Fruit fly (Drosophila melanogaster) whole organism, embryonic: ENCODE data around the gene Prm.
A peak's percentile ranks its signal among the peaks of the same experiment; 100 is the strongest.

ENCODE experiments used
- B-H2 ChIP-seq: fragments of 200-800 bp; sonication (Bioruptor generic); optimal IDR thresholded peaks from 2 replicates; lab custom pipeline; 2018; ENCODE audit warnings: missing biosample characterization, mild to moderate bottlenecking, missing genetic modification characterization
- Bgb ChIP-seq: fragments of 200-800 bp; sonication (Bioruptor generic); IDR thresholded peaks from 2 replicates; pipeline ENCODE4 v1.3.6; 2022; ENCODE audit warnings: missing biosample characterization, missing genetic modification characterization; ENCODE audit not compliant: partially characterized antibody
- CG10147 ChIP-seq: fragments of 200-800 bp; sonication (Bioruptor generic); optimal IDR thresholded peaks from 2 replicates; lab custom pipeline; 2019; ENCODE audit warnings: missing biosample characterization, mild to moderate bottlenecking, missing genetic modification characterization, moderate library complexity
- CG10267 ChIP-seq: fragments of 200-800 bp; sonication (Bioruptor generic); optimal IDR thresholded peaks from 2 replicates; lab custom pipeline; 2018; ENCODE audit warnings: missing biosample characterization, mild to moderate bottlenecking, missing genetic modification characterization, moderate library complexity
- CG10366 ChIP-seq: fragments of 200-800 bp; sonication (Bioruptor generic); IDR thresholded peaks from 2 replicates; pipeline ENCODE4 v1.3.6; 2022; ENCODE audit warnings: missing biosample characterization, missing genetic modification characterization
- CG11085 ChIP-seq: fragments of 200-800 bp; sonication (Bioruptor generic); IDR thresholded peaks from 2 replicates; pipeline ENCODE4 v1.3.6; 2022; ENCODE audit warnings: missing biosample characterization, missing genetic modification characterization
- CG11695 ChIP-seq: fragments of 200-800 bp; sonication (Bioruptor generic); IDR thresholded peaks from 3 replicates; pipeline ENCODE4 v1.3.6; 2022; ENCODE audit warnings: missing biosample characterization, missing genetic modification characterization
- CG16815 ChIP-seq: fragments of 200-800 bp; sonication (Bioruptor generic); optimal IDR thresholded peaks from 3 replicates; lab custom pipeline; 2017; ENCODE audit warnings: missing biosample characterization, mild to moderate bottlenecking, missing genetic modification characterization
- CG16863 ChIP-seq: fragments of 200-800 bp; sonication (Bioruptor generic); optimal IDR thresholded peaks from 3 replicates; lab custom pipeline; 2016; ENCODE audit warnings: missing biosample characterization, missing genetic modification characterization
- CG2712 ChIP-seq: fragments of 200-800 bp; optimal IDR thresholded peaks from 3 replicates; lab custom pipeline; 2019; ENCODE audit warnings: missing biosample characterization, mild to moderate bottlenecking, missing genetic modification characterization, moderate library complexity
- CG30020 ChIP-seq: fragments of 200-800 bp; optimal IDR thresholded peaks from 2 replicates; lab custom pipeline; 2019; ENCODE audit warnings: missing biosample characterization, mild to moderate bottlenecking, missing genetic modification characterization, moderate library complexity
- CG3065 ChIP-seq: fragments of 200-800 bp; sonication (Bioruptor generic); optimal IDR thresholded peaks from 2 replicates; lab custom pipeline; 2016; ENCODE audit warnings: missing biosample characterization, missing genetic modification characterization
- CG33213 ChIP-seq: fragments of 200-800 bp; sonication (Bioruptor generic); optimal IDR thresholded peaks from 3 replicates; lab custom pipeline; 2016; ENCODE audit warnings: missing biosample characterization, missing genetic modification characterization
- CG3847 ChIP-seq: fragments of 200-800 bp; sonication (Bioruptor generic); IDR thresholded peaks from 2 replicates; pipeline ENCODE4 v1.3.6; 2022; ENCODE audit warnings: missing biosample characterization, missing genetic modification characterization
- CG4854 ChIP-seq: fragments of 200-800 bp; sonication (Bioruptor generic); optimal IDR thresholded peaks from 2 replicates; lab custom pipeline; 2016; ENCODE audit warnings: missing biosample characterization, missing genetic modification characterization, inconsistent platforms
- CG5245 ChIP-seq: fragments of 200-800 bp; sonication (Bioruptor generic); optimal IDR thresholded peaks from 3 replicates; lab custom pipeline; 2016; ENCODE audit warnings: missing biosample characterization, missing genetic modification characterization
- CG6272 ChIP-seq: fragments of 200-800 bp; sonication (Bioruptor generic); IDR thresholded peaks from 2 replicates; pipeline ENCODE4 v1.3.6; 2022; ENCODE audit warnings: missing biosample characterization, missing genetic modification characterization
- CG6654 ChIP-seq: fragments of 200-800 bp; sonication (Bioruptor generic); optimal IDR thresholded peaks from 2 replicates; lab custom pipeline; 2017; ENCODE audit warnings: missing biosample characterization, mild to moderate bottlenecking, missing genetic modification characterization
- CG6683 ChIP-seq: fragments of 200-800 bp; sonication (Bioruptor generic); optimal IDR thresholded peaks from 2 replicates; lab custom pipeline; 2017; ENCODE audit warnings: missing biosample characterization, mild to moderate bottlenecking, missing genetic modification characterization, missing genetic modification reagents
- CG7271 ChIP-seq: fragments of 200-800 bp; sonication (Bioruptor generic); optimal IDR thresholded peaks from 2 replicates; lab custom pipeline; 2018; ENCODE audit warnings: missing biosample characterization, mild to moderate bottlenecking, missing genetic modification characterization, moderate library complexity
- CG7372 ChIP-seq: fragments of 200-800 bp; sonication (Bioruptor generic); IDR thresholded peaks from 2 replicates; pipeline ENCODE4 v1.3.6; 2022; ENCODE audit warnings: missing biosample characterization, missing genetic modification characterization
- CG9797 ChIP-seq: fragments of 200-800 bp; sonication (Bioruptor generic); optimal IDR thresholded peaks from 3 replicates; lab custom pipeline; 2018; ENCODE audit warnings: missing biosample characterization, mild to moderate bottlenecking, missing genetic modification characterization
- D ChIP-seq, 2 experiments: fragments of 200-800 bp in 1 of 2; fragments of >200 bp in 1 of 2; sonication (Bioruptor generic) in 1 of 2; optimal IDR thresholded peaks; 2 replicates in 1 of 2; 3 replicates in 1 of 2; lab custom pipeline; 2017; ENCODE audit warnings: mild to moderate bottlenecking in 1 of 2, missing biosample characterization in 1 of 2, missing genetic modification characterization in 1 of 2, missing genetic modification reagents in 1 of 2
- D19A ChIP-seq: fragments of 200-800 bp; optimal IDR thresholded peaks from 3 replicates; lab custom pipeline; 2019; ENCODE audit warnings: missing biosample characterization, mild to moderate bottlenecking, missing genetic modification characterization, moderate library complexity
- D19B ChIP-seq: fragments of 200-800 bp; sonication (Bioruptor generic); optimal IDR thresholded peaks from 2 replicates; lab custom pipeline; 2017; ENCODE audit warnings: missing biosample characterization, mild to moderate bottlenecking, missing genetic modification characterization
- Dll ChIP-seq: fragments of 200-800 bp; sonication (Bioruptor generic); IDR thresholded peaks from 4 replicates; pipeline ENCODE4 v1.3.6; 2022; ENCODE audit warnings: missing biosample characterization, missing genetic modification characterization; ENCODE audit not compliant: partially characterized antibody
- Gsc ChIP-seq: fragments of 200-800 bp; sonication (Bioruptor generic); IDR thresholded peaks from 2 replicates; pipeline ENCODE4 v1.3.6; 2022; ENCODE audit warnings: missing biosample characterization, missing genetic modification characterization
- Lpt ChIP-seq: fragments of >200 bp; optimal IDR thresholded peaks from 2 replicates; lab custom pipeline; 2018; ENCODE audit warnings: missing biosample characterization, missing genetic modification characterization
- Nf-YA ChIP-seq: fragments of 200-800 bp; sonication (Bioruptor generic); IDR thresholded peaks from 2 replicates; pipeline ENCODE4 v1.3.6; 2022; ENCODE audit warnings: missing biosample characterization, missing genetic modification characterization
- Nf-YC ChIP-seq: fragments of 200-800 bp; optimal IDR thresholded peaks from 3 replicates; lab custom pipeline; 2019; ENCODE audit warnings: missing biosample characterization, mild to moderate bottlenecking, missing genetic modification characterization, moderate library complexity
- ase ChIP-seq: fragments of 200-800 bp; sonication (Bioruptor generic); IDR thresholded peaks from 3 replicates; pipeline ENCODE4 v1.3.6; 2022; ENCODE audit warnings: missing biosample characterization, missing genetic modification characterization
- ash1 ChIP-seq: fragments of 200-800 bp; sonication (Bioruptor generic); optimal IDR thresholded peaks from 2 replicates; lab custom pipeline; 2018; ENCODE audit warnings: missing biosample characterization, mild to moderate bottlenecking, missing genetic modification characterization
- bigmax ChIP-seq: fragments of 200-800 bp; sonication (Bioruptor generic); optimal IDR thresholded peaks from 2 replicates; lab custom pipeline; 2018; ENCODE audit warnings: missing biosample characterization, mild to moderate bottlenecking, missing genetic modification characterization
- danr ChIP-seq: fragments of 200-800 bp; sonication (Bioruptor generic); IDR thresholded peaks from 2 replicates; pipeline ENCODE4 v1.3.6; 2022; ENCODE audit warnings: missing biosample characterization, missing genetic modification characterization
- dm ChIP-seq: fragments of 200-800 bp; sonication (Bioruptor generic); optimal IDR thresholded peaks from 3 replicates; lab custom pipeline; 2016; ENCODE audit warnings: missing biosample characterization, missing genetic modification characterization
- ems ChIP-seq: fragments of 200-800 bp; sonication (Bioruptor generic); optimal IDR thresholded peaks from 3 replicates; lab custom pipeline; 2016; ENCODE audit warnings: missing biosample characterization, missing genetic modification characterization
- ewg ChIP-seq: fragments of 200-800 bp; sonication (Bioruptor generic); optimal IDR thresholded peaks from 3 replicates; lab custom pipeline; 2017; ENCODE audit warnings: mild to moderate bottlenecking, missing biosample characterization, missing genetic modification reagents, missing genetic modification characterization
- grau ChIP-seq: fragments of 200-800 bp; optimal IDR thresholded peaks from 3 replicates; lab custom pipeline; 2019; ENCODE audit warnings: missing biosample characterization, mild to moderate bottlenecking, missing genetic modification characterization, moderate library complexity
- hbn ChIP-seq: fragments of 200-800 bp; sonication (Bioruptor generic); IDR thresholded peaks from 2 replicates; pipeline ENCODE4 v1.3.6; 2022; ENCODE audit warnings: missing biosample characterization, missing genetic modification characterization; ENCODE audit not compliant: partially characterized antibody
- klu ChIP-seq: fragments of 200-800 bp; sonication (Bioruptor generic); IDR thresholded peaks from 2 replicates; pipeline ENCODE4 v1.3.6; 2022; ENCODE audit warnings: missing biosample characterization, missing genetic modification characterization
- kni ChIP-seq: fragments of 200-800 bp; sonication (Bioruptor generic); optimal IDR thresholded peaks from 3 replicates; lab custom pipeline; 2017; ENCODE audit warnings: mild to moderate bottlenecking, missing biosample characterization, missing genetic modification reagents, missing genetic modification characterization
- pb ChIP-seq: fragments of 200-800 bp; sonication (Bioruptor generic); optimal IDR thresholded peaks from 3 replicates; lab custom pipeline; 2016; ENCODE audit warnings: missing biosample characterization, missing genetic modification characterization
- psq ChIP-seq: fragments of 200-800 bp; sonication (Bioruptor generic); optimal IDR thresholded peaks from 2 replicates; lab custom pipeline; 2017; ENCODE audit warnings: missing biosample characterization, missing genetic modification characterization
- rib ChIP-seq: fragments of 200-800 bp; sonication (Bioruptor generic); IDR thresholded peaks from 2 replicates; pipeline ENCODE4 v1.3.6; 2022; ENCODE audit warnings: missing biosample characterization, missing genetic modification characterization
- ro ChIP-seq: fragments of 200-800 bp; sonication (Bioruptor generic); IDR thresholded peaks from 2 replicates; pipeline ENCODE4 v1.3.6; 2022; ENCODE audit warnings: missing biosample characterization, missing genetic modification characterization
- sisA ChIP-seq: fragments of 200-800 bp; sonication (Bioruptor generic); IDR thresholded peaks from 2 replicates; pipeline ENCODE4 v1.3.6; 2022; ENCODE audit warnings: missing biosample characterization, missing genetic modification characterization
- sr ChIP-seq: fragments of 200-800 bp; sonication (Bioruptor generic); IDR thresholded peaks from 3 replicates; pipeline ENCODE4 v1.3.6; 2022; ENCODE audit warnings: missing biosample characterization, missing genetic modification characterization
- vnd ChIP-seq: fragments of 200-800 bp; sonication (Bioruptor generic); IDR thresholded peaks from 3 replicates; pipeline ENCODE4 v1.3.6; 2022; ENCODE audit warnings: missing biosample characterization, missing genetic modification characterization; ENCODE audit not compliant: partially characterized antibody
- wek ChIP-seq: fragments of 200-800 bp; sonication (Bioruptor generic); optimal IDR thresholded peaks from 3 replicates; lab custom pipeline; 2018; ENCODE audit warnings: missing biosample characterization, mild to moderate bottlenecking, missing genetic modification characterization, moderate library complexity

Prm gene

DNA sequence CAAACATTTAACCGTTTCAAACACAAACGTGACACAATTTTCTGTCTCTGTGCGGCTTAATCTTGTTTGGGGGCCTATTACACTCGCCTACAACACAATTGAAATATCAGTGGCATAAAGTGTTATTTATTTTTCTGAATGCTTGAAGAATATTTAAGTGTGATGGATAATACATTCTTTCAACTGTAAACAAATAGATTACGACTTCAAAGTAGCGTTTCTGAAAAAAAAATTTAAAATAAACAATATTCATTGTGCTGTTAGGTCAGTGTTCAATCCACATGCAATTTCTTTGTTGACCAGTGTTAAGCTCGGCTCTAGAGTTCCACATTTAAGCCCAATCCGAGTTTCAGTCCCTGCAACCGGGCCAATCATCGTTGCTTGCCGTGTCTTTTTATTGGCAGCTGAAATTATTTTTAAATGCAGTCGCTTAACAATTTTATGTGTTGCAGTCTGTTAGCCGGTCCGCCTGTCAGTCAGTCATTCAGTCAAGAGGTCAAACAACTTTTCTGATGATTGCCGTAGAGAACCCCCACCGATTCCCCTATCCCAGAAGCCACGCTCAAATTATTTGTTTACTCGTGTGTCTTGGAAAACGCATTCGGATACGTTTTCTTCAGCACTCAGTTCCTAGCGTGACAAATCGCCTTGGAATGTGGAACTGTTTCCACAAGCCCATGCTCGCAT is 28.0 kb upstream of the Prm start (continued):
- TF ChIP-seq ash1, result no peak
- TF ChIP-seq CG16863 (GFP tag; lab: Kevin White, UChicago), result peak; percentile 62
- TF ChIP-seq vnd (GFP tag; lab: Robert Waterston, UW), result no peak
- TF ChIP-seq pb (GFP tag; lab: Kevin White, UChicago), result no peak
- no peak for TF ChIP-seq CG33213 (GFP tag; lab: Kevin White, UChicago)
- TF ChIP-seq Gsc (GFP tag; lab: Robert Waterston, UW), result no peak
- peak; percentile 41 for TF ChIP-seq CG16815 (GFP tag; lab: Kevin White, UChicago)
- TF ChIP-seq hbn (GFP tag; lab: Robert Waterston, UW), result no peak
- peak; percentile 83 for TF ChIP-seq CG10267 (tag; lab: Kevin White, UChicago)
- peak; percentile 73; the same call in 2 of the 3 replicates for TF ChIP-seq CG11695 (GFP tag; lab: Robert Waterston, UW)
- peak; percentile 87 for TF ChIP-seq CG2712 (tag; lab: Kevin White, UChicago)
- peak; percentile 77 for TF ChIP-seq grau (tag; lab: Kevin White, UChicago)
- TF ChIP-seq CG9797 (GFP tag; lab: Kevin White, UChicago), result no peak
- TF ChIP-seq bigmax (GFP tag; lab: Kevin White, UChicago), result no peak
- no peak for TF ChIP-seq sr (GFP tag; lab: Robert Waterston, UW)
- 0 out of 2 replicates have a peak, but pooled peaks have one; percentile 17 for TF ChIP-seq klu (GFP tag; lab: Robert Waterston, UW)
- TF ChIP-seq CG10366 (GFP tag; lab: Robert Waterston, UW), result peak; percentile 56; the same call in 1 of the 2 replicates
- TF ChIP-seq danr (GFP tag; lab: Robert Waterston, UW), result 0 out of 2 replicates have a peak, but pooled peaks have one; percentile 39
- TF ChIP-seq CG7372 (GFP tag; lab: Robert Waterston, UW), result peak; percentile 43; the same call in 1 of the 2 replicates
- no peak for TF ChIP-seq ems (GFP tag; lab: Kevin White, UChicago)
- TF ChIP-seq D19B (GFP tag; lab: Kevin White, UChicago), result no peak
- TF ChIP-seq Nf-YA, result 0 out of 2 replicates have a peak, but pooled peaks have one; percentile 42
- TF ChIP-seq CG11085, result no peak
- TF ChIP-seq CG5245 (GFP tag; lab: Kevin White, UChicago), result peak; percentile 41
- no peak for TF ChIP-seq CG30020 (tag; lab: Kevin White, UChicago)
- peak; percentile 33 for TF ChIP-seq wek (GFP tag; lab: Kevin White, UChicago)
- TF ChIP-seq Dll, result no peak
- TF ChIP-seq CG6654 (GFP tag; lab: Kevin White, UChicago), result peak; percentile 25
- peak; percentile 70 for TF ChIP-seq D19A
- no peak for TF ChIP-seq psq (GFP tag; lab: Kevin White, UChicago)
- no peak for TF ChIP-seq Lpt (GFP tag; lab: Kevin White, UChicago)
- peak; percentile 57; the same call in 1 of the 2 replicates for TF ChIP-seq sisA
- peak; percentile 38 for TF ChIP-seq CG4854 (GFP tag; lab: Kevin White, UChicago)
- no peak for TF ChIP-seq CG6683
- no peak for TF ChIP-seq D (optimal IDR thresholded peaks at IDR 0.05; lab: Kevin White, UChicago)
- peak; percentile 62 for TF ChIP-seq D (GFP tag; optimal IDR thresholded peaks at IDR 0.05; lab: Kevin White, UChicago)
- TF ChIP-seq Bgb (GFP tag; lab: Robert Waterston, UW), result no peak
- TF ChIP-seq ro, result peak; percentile 31; the same call in 1 of the 2 replicates
- TF ChIP-seq kni (GFP tag; lab: Kevin White, UChicago), result peak; percentile 81
- TF ChIP-seq CG7271 (tag; lab: Kevin White, UChicago), result peak; percentile 33
- TF ChIP-seq CG6272, result peak; percentile 70
- no peak for TF ChIP-seq rib (GFP tag; lab: Robert Waterston, UW)
- TF ChIP-seq Nf-YC, result peak; percentile 43
- TF ChIP-seq CG3847, result peak; percentile 51
- TF ChIP-seq B-H2 (GFP tag; lab: Kevin White, UChicago), result no peak
- TF ChIP-seq dm (GFP tag; lab: Kevin White, UChicago), result peak; percentile 30
- peak; percentile 31; the same call in 2 of the 3 replicates for TF ChIP-seq ase (GFP tag; lab: Robert Waterston, UW)
- peak; percentile 32 for TF ChIP-seq CG10147
- TF ChIP-seq CG3065, result peak; percentile 38
- TF ChIP-seq ewg (GFP tag; lab: Kevin White, UChicago), result peak; percentile 47
